Fruit fly (Drosophila melanogaster) whole organism: ENCODE measurements around the gene CG32655.

Experiments
- Dll ChIP-seq: fragments of >200 bp; optimal IDR thresholded peaks from 2 replicates; lab custom pipeline; 2017
- EcR ChIP-seq, 2 experiments: fragments of >200 bp; optimal IDR thresholded peaks; 2 replicates each; lab custom pipeline; 2017; ENCODE audit warnings: missing biosample characterization in 2 of 2, missing genetic modification characterization in 2 of 2, missing genetic modification reagents in 2 of 2
- psq ChIP-seq: fragments of >200 bp; optimal IDR thresholded peaks from 2 replicates; lab custom pipeline; 2017
- usp ChIP-seq: fragments of >200 bp; optimal IDR thresholded peaks from 2 replicates; lab custom pipeline; 2017; ENCODE audit warnings: missing biosample characterization, missing genetic modification characterization, mixed read lengths

DNA sequence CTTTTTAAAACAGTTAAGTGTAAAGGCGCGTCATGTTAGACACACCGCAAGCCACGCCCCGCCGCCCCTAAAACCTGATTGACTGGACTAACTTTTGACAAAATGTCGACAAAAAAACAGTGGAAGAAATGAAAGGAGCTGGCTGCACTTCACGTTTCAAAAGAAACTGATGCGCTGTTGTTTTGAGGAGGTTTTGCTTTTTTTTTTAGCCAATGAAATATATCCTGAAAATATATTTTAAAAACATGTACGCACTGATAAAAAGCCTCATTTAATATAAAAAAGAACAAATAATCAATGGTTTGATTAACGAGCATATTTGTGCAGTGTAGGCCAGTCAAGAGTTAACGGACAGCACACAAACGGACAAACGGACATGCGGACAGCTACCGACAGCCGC is 9.9 kb upstream of the CG32655 start:
- no peak for TF ChIP-seq psq (lab: Kevin White, UChicago)
- TF ChIP-seq Dll (lab: Kevin White, UChicago), result no peak
- no peak for TF ChIP-seq EcR (GFP tag; optimal IDR thresholded peaks at IDR 0.05; lab: Kevin White, UChicago)
- TF ChIP-seq usp, result no peak
